Worm (Caenorhabditis elegans): ENCODE measurements around the gene C38C3.6.

- no peak for TF ChIP-seq pag-3 (tag; optimal IDR thresholded peaks at IDR 0.05; ENCODE audit: borderline replicate concordance, insufficient read depth)
- no peak for TF ChIP-seq mdl-1 (tag; optimal IDR thresholded peaks at IDR 0.05)
- no peak for TF ChIP-seq unc-62 (GFP tag; optimal IDR thresholded peaks at IDR 0.05)
These were observed 39.7 kb upstream of the C38C3.6 start, which contains the start of gene K02H11.4 for ce11 chrV:1531159-1531558.

Data from whole organism, L1 larva.